Worm (Caenorhabditis elegans): ENCODE results near the gene T19H12.15.

DNA sequence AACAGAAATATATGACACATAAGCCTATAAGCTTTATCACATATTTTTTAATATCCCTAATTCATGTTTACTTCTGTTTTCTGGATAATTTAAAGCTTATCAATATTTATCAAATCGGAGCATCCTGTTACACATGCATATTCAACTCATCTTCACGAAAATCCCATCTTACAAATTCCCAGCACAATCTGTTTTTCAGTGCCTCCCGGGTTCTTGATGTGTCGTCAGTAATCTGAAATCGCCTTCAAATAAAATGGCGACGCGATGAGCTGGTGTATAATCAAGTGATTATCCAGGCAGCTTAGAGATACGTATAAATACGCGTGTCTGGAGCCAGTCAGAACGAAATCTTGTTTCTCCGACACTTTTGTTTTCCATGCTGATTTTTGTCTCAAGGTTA, 28.7 kb downstream of the T19H12.15 start:
- TF ChIP-seq ztf-23 (GFP tag; IDR thresholded peaks at IDR 0.05) (no peak), ref-1 (GFP tag; conservative IDR thresholded peaks at IDR 0.05) (no peak), klf-2 (GFP tag; conservative IDR thresholded peaks at IDR 0.05) (no peak), med-1 (GFP tag; optimal IDR thresholded peaks at IDR 0.05; ENCODE audit: insufficient read depth) (no peak), flt-1 (GFP tag; IDR thresholded peaks at IDR 0.05) (no peak), tab-1 (GFP tag; IDR thresholded peaks at IDR 0.05) (no peak), cog-1 (tag; optimal IDR thresholded peaks at IDR 0.05) (no peak), T22C8.4 (GFP tag; IDR thresholded peaks at IDR 0.05) (no peak), ztf-29 (GFP tag; IDR thresholded peaks at IDR 0.05) (no peak)

All from whole organism, midembryonic.